Worm (Caenorhabditis elegans) whole organism, late embryonic: ENCODE results near the gene fbxb-65.

Source experiments
- ceh-48 ChIP-seq: sonication (generic microtip); optimal IDR thresholded peaks from 2 replicates; lab custom pipeline; 2016; ENCODE audit warnings: missing genetic modification characterization, inconsistent platforms, missing compliant biosample characterization
- che-1 ChIP-seq: sonication (generic microtip); optimal IDR thresholded peaks from 2 replicates; lab custom pipeline; 2016; ENCODE audit warnings: mild to moderate bottlenecking, missing genetic modification characterization, missing compliant biosample characterization
- fax-1 ChIP-seq: sonication (generic microtip); optimal IDR thresholded peaks from 2 replicates; lab custom pipeline; 2016; ENCODE audit warnings: missing genotype, missing genetic modification characterization, missing compliant biosample characterization
- fkh-10 ChIP-seq: fragments of 150-350 bp; optimal IDR thresholded peaks from 2 replicates; lab custom pipeline; 2014; ENCODE audit warnings: missing biosample characterization, missing genetic modification reagents, missing genetic modification characterization
- hlh-13 ChIP-seq: fragments of 200-800 bp; sonication (Bioruptor generic); optimal IDR thresholded peaks from 2 replicates; lab custom pipeline; 2018; ENCODE audit warnings: mild to moderate bottlenecking, missing genetic modification characterization, missing compliant biosample characterization
- nhr-11 ChIP-seq: fragments of 150-350 bp; optimal IDR thresholded peaks from 2 replicates; lab custom pipeline; 2014; ENCODE audit warnings: missing biosample characterization, missing genetic modification characterization
- pha-4 ChIP-seq: fragments of 150-350 bp; optimal IDR thresholded peaks from 2 replicates; lab custom pipeline; 2018; ENCODE audit warnings: missing biosample characterization, missing genetic modification reagents, missing genetic modification characterization
- pqm-1 ChIP-seq: sonication (generic microtip); optimal IDR thresholded peaks from 2 replicates; lab custom pipeline; 2016; ENCODE audit warnings: missing genetic modification characterization, missing compliant biosample characterization
- unc-55 ChIP-seq: sonication (generic microtip); optimal IDR thresholded peaks from 2 replicates; lab custom pipeline; 2017; ENCODE audit warnings: missing biosample characterization, missing genetic modification reagents, missing genetic modification characterization
- ztf-16 ChIP-seq: sonication (generic microtip); optimal IDR thresholded peaks from 2 replicates; lab custom pipeline; 2017; ENCODE audit warnings: missing genetic modification characterization, missing compliant biosample characterization

DNA sequence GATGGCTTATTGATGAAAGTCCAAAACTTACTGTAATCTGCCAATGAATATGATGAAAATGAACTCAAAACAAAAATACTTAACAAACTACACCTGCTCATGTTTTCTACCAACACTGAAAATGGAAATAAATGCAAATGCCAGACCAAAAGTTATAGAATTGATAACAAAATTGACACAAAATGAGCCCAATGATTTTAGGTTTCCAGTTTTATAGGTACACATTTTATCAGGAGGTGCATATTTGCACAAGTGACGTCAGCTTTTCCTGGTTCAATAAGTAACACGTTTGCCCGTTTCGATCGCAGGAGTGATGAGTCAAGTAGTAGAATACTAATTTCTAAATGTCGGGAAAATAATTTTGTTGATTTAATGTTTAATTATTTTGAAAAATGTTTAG, 32.6 kb upstream of the fbxb-65 start, which contains the start of gene F55C9.6:
- no peak for TF ChIP-seq ceh-48
- no peak for TF ChIP-seq che-1 (tag; lab: Kevin White, UChicago)
- no peak for TF ChIP-seq fax-1
- no peak for TF ChIP-seq nhr-11
- TF ChIP-seq fkh-10 (GFP tag; lab: Kevin White, UChicago): no peak
- TF ChIP-seq hlh-13: no peak
- TF ChIP-seq unc-55: no peak
- TF ChIP-seq pha-4 (tag; lab: Kevin White, UChicago): no peak
- no peak for TF ChIP-seq ztf-16 (tag; lab: Kevin White, UChicago)
- TF ChIP-seq pqm-1 (tag; lab: Kevin White, UChicago): no peak
